Worm (Caenorhabditis elegans) whole organism, L4 larva: ENCODE data around the gene ZK470.6.

Source experiments
- T20F7.1 ChIP-seq: fragments of 200-800 bp; sonication (Bioruptor generic); optimal IDR thresholded peaks from 2 replicates; lab custom pipeline; 2018; ENCODE audit warnings: mild to moderate bottlenecking, missing genetic modification characterization, missing compliant biosample characterization
- lin-29 ChIP-seq: fragments of 200-800 bp; sonication (Bioruptor generic); IDR thresholded peaks from 2 replicates; pipeline ENCODE4 v1.3.6; 2022; ENCODE audit warnings: missing genetic modification reagents, missing genetic modification characterization, missing compliant biosample characterization
- pha-4 ChIP-seq, 2 experiments: fragments of 150-350 bp in 1 of 2; fragments of 200-800 bp in 1 of 2; sonication (Bioruptor generic) in 1 of 2; IDR thresholded peaks in 1 of 2; optimal IDR thresholded peaks in 1 of 2; 2 replicates each; pipeline versions ENCODE4 v1.3.6 to Lab custom; 2014 to 2022; ENCODE audit warnings: missing genetic modification characterization in 2 of 2, missing genetic modification reagents in 2 of 2, missing biosample characterization in 1 of 2, missing compliant biosample characterization in 1 of 2
- tra-1 ChIP-seq: fragments of 200-800 bp; sonication (Bioruptor generic); IDR thresholded peaks from 2 replicates; pipeline ENCODE4 v1.3.6; 2022; ENCODE audit warnings: missing genetic modification reagents, missing genetic modification characterization, missing compliant biosample characterization
- unc-39 ChIP-seq: sonication (generic microtip); optimal IDR thresholded peaks from 2 replicates; lab custom pipeline; 2017; ENCODE audit warnings: missing biosample characterization, missing genetic modification characterization

DNA sequence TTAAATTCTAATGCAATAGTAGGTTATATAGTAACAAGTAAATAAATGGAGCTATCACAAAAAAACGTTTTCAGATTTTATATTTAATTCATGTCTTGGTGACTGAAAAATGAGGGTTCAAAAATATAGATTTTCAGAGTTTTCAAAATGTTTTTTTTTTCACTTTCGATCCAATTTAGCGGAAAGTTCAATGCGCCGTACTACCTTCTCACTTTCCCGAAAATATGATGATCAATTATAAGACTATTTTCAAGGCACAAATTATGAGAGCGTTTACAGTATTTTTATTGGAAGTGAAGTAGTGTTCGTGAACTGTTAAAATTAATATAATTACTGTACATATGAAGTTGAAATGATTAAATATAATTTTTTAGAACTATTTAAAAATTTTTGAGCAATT lies 15.8 kb upstream of the ZK470.6 start:
- TF ChIP-seq pha-4 (GFP tag; IDR thresholded peaks at IDR 0.05; lab: Robert Waterston, UW) (peak; percentile 48; the same call in 1 of the 2 replicates), pha-4 (tag; optimal IDR thresholded peaks at IDR 0.05; lab: Kevin White, UChicago) (no peak), lin-29 (GFP tag; lab: Robert Waterston, UW) (no peak), unc-39 (tag; lab: Kevin White, UChicago) (no peak), tra-1 (GFP tag; lab: Robert Waterston, UW) (no peak), T20F7.1 (GFP tag; lab: Kevin White, UChicago) (peak; percentile 58)
